Fruit fly (Drosophila melanogaster): Measurements from ENCODE around the gene CG16782.

CG16782 gene

DNA sequence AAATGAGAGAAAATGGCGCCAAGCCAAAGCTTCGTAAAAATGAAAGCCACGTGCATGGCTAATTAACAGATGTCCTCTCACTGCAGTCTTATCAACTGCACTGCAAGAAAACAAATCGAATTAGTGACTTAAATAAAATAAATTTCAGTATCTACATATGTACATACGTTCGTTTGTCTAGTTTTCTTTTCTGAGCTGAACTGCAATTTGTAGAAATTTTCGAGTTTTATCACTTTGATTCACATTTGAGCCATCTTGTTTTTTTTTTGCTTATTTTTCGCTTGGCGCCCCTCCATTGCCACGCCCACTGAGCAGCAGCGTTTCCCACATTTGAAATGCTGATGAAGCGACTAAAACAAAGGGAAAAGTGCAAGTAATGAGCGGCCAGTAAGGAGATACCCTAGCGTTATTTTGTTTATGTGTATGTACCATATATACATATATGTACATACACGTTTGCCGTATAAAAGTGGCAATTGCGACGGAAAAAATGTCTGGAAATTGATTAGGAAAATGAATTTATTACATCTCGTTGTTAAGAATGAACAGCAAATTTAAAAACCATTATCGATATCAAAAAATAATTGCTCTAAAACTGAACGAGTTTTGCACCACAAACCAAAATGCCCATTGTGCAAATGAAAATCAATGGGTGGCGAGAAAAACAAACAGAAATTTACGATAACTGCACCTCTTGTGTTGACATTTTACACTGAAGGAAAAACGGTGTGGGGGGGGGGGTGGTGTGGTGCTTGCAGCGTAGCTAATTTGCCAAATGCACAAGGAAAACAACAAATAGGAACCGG, 12.1 kb downstream of the CG16782 start (continued):
- TF ChIP-seq ac (GFP tag; optimal IDR thresholded peaks at IDR 0.05) (no peak), CG5245 (GFP tag; optimal IDR thresholded peaks at IDR 0.05) (no peak), ara (GFP tag; IDR thresholded peaks at IDR 0.05) (peak; percentile 6; the same call in 1 of the 2 replicates), CG9437 (GFP tag; optimal IDR thresholded peaks at IDR 0.05) (no peak), Xrp1 (GFP tag; IDR thresholded peaks at IDR 0.05) (peak; percentile 16; the same call in 1 of the 2 replicates), fru (optimal IDR thresholded peaks at IDR 0.05) (no peak), BtbVII (GFP tag; optimal IDR thresholded peaks at IDR 0.05) (no peak), jing (GFP tag; optimal IDR thresholded peaks at IDR 0.05) (no peak), sima (GFP tag; optimal IDR thresholded peaks at IDR 0.05) (no peak), ci (GFP tag; IDR thresholded peaks at IDR 0.05) (no peak), CG9727 (GFP tag; optimal IDR thresholded peaks at IDR 0.05) (no peak), gce (GFP tag; IDR thresholded peaks at IDR 0.05) (no peak), Side (GFP tag; optimal IDR thresholded peaks at IDR 0.05) (no peak), CG5180 (GFP tag; optimal IDR thresholded peaks at IDR 0.05) (no peak), tx (GFP tag; optimal IDR thresholded peaks at IDR 0.05) (no peak), bigmax (GFP tag; optimal IDR thresholded peaks at IDR 0.05) (no peak), CG13296 (GFP tag; optimal IDR thresholded peaks at IDR 0.05) (no peak), hkb (optimal IDR thresholded peaks at IDR 0.05) (no peak), hkb (GFP tag; IDR thresholded peaks at IDR 0.05) (no peak), tna (GFP tag; IDR thresholded peaks at IDR 0.05; ENCODE audit: partially characterized antibody) (no peak), CG4424 (GFP tag; optimal IDR thresholded peaks at IDR 0.05) (peak; percentile 6), gem (tag; optimal IDR thresholded peaks at IDR 0.05) (no peak), gcm (GFP tag; optimal IDR thresholded peaks at IDR 0.05) (no peak), MTF-1 (GFP tag; optimal IDR thresholded peaks at IDR 0.05; ENCODE audit: borderline replicate concordance) (no peak), chm (GFP tag; IDR thresholded peaks at IDR 0.05) (no peak), Aef1 (GFP tag; IDR thresholded peaks at IDR 0.05) (no peak), nau (GFP tag; optimal IDR thresholded peaks at IDR 0.05) (no peak), CG14667 (GFP tag; IDR thresholded peaks at IDR 0.05) (no peak), repo (GFP tag; optimal IDR thresholded peaks at IDR 0.05) (no peak), CG11456 (GFP tag; IDR thresholded peaks at IDR 0.05) (no peak), Lim3 (GFP tag; IDR thresholded peaks at IDR 0.05) (no peak), Tbp (GFP tag; optimal IDR thresholded peaks at IDR 0.05) (no peak)

DNA sequence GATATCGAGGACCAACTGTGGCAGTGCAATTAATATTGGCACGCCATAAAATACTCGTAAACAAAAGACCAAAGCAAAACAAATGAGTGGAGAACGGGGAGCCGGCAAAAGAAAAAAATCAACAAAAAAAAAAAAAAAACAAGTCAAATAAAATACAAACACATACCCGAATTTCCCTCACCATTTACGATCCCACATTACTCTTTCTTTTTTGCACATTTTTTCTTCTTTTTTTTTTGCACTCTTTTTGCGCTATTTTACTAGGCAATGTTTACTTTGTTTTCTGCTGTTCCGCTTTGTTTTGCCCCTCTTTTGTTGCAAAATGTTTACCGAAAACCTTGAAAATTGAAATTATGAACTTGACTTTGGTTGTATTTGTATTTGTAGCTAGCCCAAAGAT, 13.4 kb downstream of the CG16782 start:
- no peak for TF ChIP-seq CG4282 (GFP tag; optimal IDR thresholded peaks at IDR 0.05)
- TF ChIP-seq pb (GFP tag; optimal IDR thresholded peaks at IDR 0.05) = no peak
- TF ChIP-seq Drgx (GFP tag; IDR thresholded peaks at IDR 0.05) = peak; percentile 13; the same call in 1 of the 2 replicates
- no peak for TF ChIP-seq nom (GFP tag; optimal IDR thresholded peaks at IDR 0.05)
- TF ChIP-seq tin (GFP tag; optimal IDR thresholded peaks at IDR 0.05) = no peak
- TF ChIP-seq CG17361 (GFP tag; IDR thresholded peaks at IDR 0.05) = no peak

DNA sequence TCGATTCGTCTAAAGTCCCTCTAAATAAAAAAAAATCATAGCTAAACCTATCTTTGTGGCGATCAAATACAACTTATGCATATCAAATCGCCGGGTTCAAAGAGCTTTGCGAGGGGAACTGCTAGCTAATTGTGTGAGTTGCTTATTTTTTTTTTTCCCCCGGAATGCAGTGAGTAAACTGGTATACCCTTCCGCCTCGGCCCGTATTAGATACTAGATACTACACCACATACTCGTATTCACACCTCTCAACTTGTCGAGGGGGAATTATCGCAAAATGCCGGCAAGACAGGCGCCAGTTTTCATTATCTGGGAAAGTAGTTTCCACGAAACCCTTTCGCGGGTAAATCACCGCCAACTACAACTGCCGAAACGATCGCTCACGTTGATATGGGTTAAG, 13.9 kb downstream of the CG16782 start:
- TF ChIP-seq sd (tag; optimal IDR thresholded peaks at IDR 0.05) = peak; percentile 50
- TF ChIP-seq CG8359 (GFP tag; optimal IDR thresholded peaks at IDR 0.05; ENCODE audit: borderline replicate concordance) = no peak
- TF ChIP-seq CG16815 (GFP tag; optimal IDR thresholded peaks at IDR 0.05) = no peak
- no peak for TF ChIP-seq unpg (GFP tag; optimal IDR thresholded peaks at IDR 0.05)
- no peak for TF ChIP-seq z (GFP tag; IDR thresholded peaks at IDR 0.05)
- no peak for TF ChIP-seq CG8290 (GFP tag; optimal IDR thresholded peaks at IDR 0.05)
- no peak for TF ChIP-seq CG8290 (tag; optimal IDR thresholded peaks at IDR 0.05)
- no peak for TF ChIP-seq CG3065 (GFP tag; optimal IDR thresholded peaks at IDR 0.05)
- no peak for TF ChIP-seq exex (tag; optimal IDR thresholded peaks at IDR 0.05)
